Fruit fly (Drosophila melanogaster): ENCODE results near the gene CG46430.

Gene CG46430

dm6 chr3L:10518945-10519344 is 40.6 kb downstream of the CG46430 start:
- TF ChIP-seq salr (GFP tag; optimal IDR thresholded peaks at IDR 0.05) (no peak), CG16779 (tag; optimal IDR thresholded peaks at IDR 0.05) (no peak), fkh (GFP tag; optimal IDR thresholded peaks at IDR 0.05) (peak; percentile 99), Eip78C (GFP tag) (peak; percentile 36)

- TF ChIP-seq CG8319 (GFP tag; optimal IDR thresholded peaks at IDR 0.05) (no peak), lz (GFP tag; optimal IDR thresholded peaks at IDR 0.05) (no peak), CG6854 (GFP tag; optimal IDR thresholded peaks at IDR 0.05) (no peak), Hr39 (GFP tag; optimal IDR thresholded peaks at IDR 0.05) (no peak), dac (GFP tag; optimal IDR thresholded peaks at IDR 0.05) (no peak), CG6792 (GFP tag; optimal IDR thresholded peaks at IDR 0.05) (no peak), CG6276 (GFP tag; optimal IDR thresholded peaks at IDR 0.05) (peak; percentile 15), CG16779 (tag; optimal IDR thresholded peaks at IDR 0.05) (no peak), eg (GFP tag; IDR thresholded peaks at IDR 0.05) (peak; percentile 64; the same call in 2 of the 3 replicates), fd85E (GFP tag; optimal IDR thresholded peaks at IDR 0.05) (no peak), ss (GFP tag; optimal IDR thresholded peaks at IDR 0.05) (peak; percentile 3 to 8), CG8119 (GFP tag; IDR thresholded peaks at IDR 0.05) (peak; percentile 53; the same call in 1 of the 3 replicates), spab (GFP tag; optimal IDR thresholded peaks at IDR 0.05) (no peak), CG9139 (GFP tag; optimal IDR thresholded peaks at IDR 0.05) (no peak), Sox14 (GFP tag; optimal IDR thresholded peaks at IDR 0.05) (no peak), Hr4 (GFP tag; optimal IDR thresholded peaks at IDR 0.05) (no peak), vri (GFP tag; optimal IDR thresholded peaks at IDR 0.05) (no peak), fkh (GFP tag; optimal IDR thresholded peaks at IDR 0.05) (peak; percentile 23), CG11294 (GFP tag; IDR thresholded peaks at IDR 0.05) (no peak), CG1621 (tag; optimal IDR thresholded peaks at IDR 0.05) (no peak), CG3032 (tag; optimal IDR thresholded peaks at IDR 0.05) (no peak), CG15336 (GFP tag; IDR thresholded peaks at IDR 0.05) (0 out of 2 replicates have a peak, but pooled peaks have one; percentile 35)
Observed at dm6 chr3L:10521624-10522023, 43.3 kb downstream of the CG46430 start.

- TF ChIP-seq Gug (GFP tag; IDR thresholded peaks at IDR 0.05): 0 out of 2 replicates have a peak, but pooled peaks have one; percentile 22
- TF ChIP-seq eg (GFP tag; IDR thresholded peaks at IDR 0.05): 0 out of 3 replicates have a peak, but pooled peaks have one; percentile 24
- 0 out of 2 replicates have a peak, but pooled peaks have one; percentile 34 for TF ChIP-seq CG11294 (GFP tag; IDR thresholded peaks at IDR 0.05)
- TF ChIP-seq svp (GFP tag): peak; percentile 92
- TF ChIP-seq CG6163 (GFP tag; IDR thresholded peaks at IDR 0.05): 0 out of 3 replicates have a peak, but pooled peaks have one; percentile 22
- TF ChIP-seq Eip78C (GFP tag): peak; percentile 25
- no peak for TF ChIP-seq CG15336 (GFP tag; IDR thresholded peaks at IDR 0.05)
- no peak for TF ChIP-seq CG6808 (GFP tag; optimal IDR thresholded peaks at IDR 0.05)
Observed at dm6 chr3L:10522391-10523214, 44.3 kb downstream of the CG46430 start.

dm6 chr3L:10525168-10525567 is 46.9 kb downstream of the CG46430 start:
- TF ChIP-seq CG8632 (GFP tag; optimal IDR thresholded peaks at IDR 0.05) (no peak), CG10669 (GFP tag; optimal IDR thresholded peaks at IDR 0.05) (peak; percentile 13), pdm3 (GFP tag; optimal IDR thresholded peaks at IDR 0.05) (peak; percentile 0), CG6854 (GFP tag; optimal IDR thresholded peaks at IDR 0.05) (no peak), fd85E (GFP tag; optimal IDR thresholded peaks at IDR 0.05) (no peak), spab (GFP tag; optimal IDR thresholded peaks at IDR 0.05) (peak; percentile 20), Blimp-1 (GFP tag; optimal IDR thresholded peaks at IDR 0.05) (no peak), CG3919 (GFP tag; optimal IDR thresholded peaks at IDR 0.05) (peak; percentile 23), CG7368 (GFP tag; optimal IDR thresholded peaks at IDR 0.05) (peak; percentile 5), svp (GFP tag) (peak; percentile 51), acj6 (GFP tag; optimal IDR thresholded peaks at IDR 0.05) (peak; percentile 12), achi (GFP tag; optimal IDR thresholded peaks at IDR 0.05) (peak; percentile 25), esn (GFP tag; optimal IDR thresholded peaks at IDR 0.05) (peak; percentile 11), Ets96B (tag; optimal IDR thresholded peaks at IDR 0.05) (peak; percentile 44), Eip78C (GFP tag) (peak; percentile 84)

All from whole organism, prepupa.